Fruit fly (Drosophila melanogaster) whole organism, embryonic: Measurements from ENCODE around the gene drongo.

Experiments
- ATbp ChIP-seq: fragments of 200-800 bp; sonication (Bioruptor generic); optimal IDR thresholded peaks from 2 replicates; lab custom pipeline; 2017; ENCODE audit warnings: missing biosample characterization, mild to moderate bottlenecking, missing genetic modification characterization, missing genetic modification reagents
- CG10267 ChIP-seq: fragments of 200-800 bp; sonication (Bioruptor generic); optimal IDR thresholded peaks from 2 replicates; lab custom pipeline; 2018; ENCODE audit warnings: missing biosample characterization, mild to moderate bottlenecking, missing genetic modification characterization, moderate library complexity
- CG1233 ChIP-seq: fragments of 200-800 bp; sonication (Bioruptor generic); optimal IDR thresholded peaks from 4 replicates; lab custom pipeline; 2018; ENCODE audit warnings: missing biosample characterization, mild to moderate bottlenecking, missing genetic modification characterization
- CG13287 ChIP-seq: fragments of 200-800 bp; sonication (Bioruptor generic); IDR thresholded peaks from 2 replicates; pipeline ENCODE4 v1.3.6; 2022; ENCODE audit warnings: missing biosample characterization, missing genetic modification characterization; ENCODE audit not compliant: partially characterized antibody
- CG13424 ChIP-seq: fragments of 200-800 bp; sonication (Bioruptor generic); optimal IDR thresholded peaks from 2 replicates; lab custom pipeline; 2019; ENCODE audit warnings: missing biosample characterization, mild to moderate bottlenecking, missing genetic modification characterization, moderate library complexity
- CG13775 ChIP-seq: fragments of 200-800 bp; sonication (Bioruptor generic); optimal IDR thresholded peaks from 3 replicates; lab custom pipeline; 2017; ENCODE audit warnings: missing biosample characterization, mild to moderate bottlenecking, missing genetic modification characterization
- CG14710 ChIP-seq: fragments of 200-800 bp; sonication (Bioruptor generic); optimal IDR thresholded peaks from 3 replicates; lab custom pipeline; 2019; ENCODE audit warnings: missing biosample characterization, mild to moderate bottlenecking, missing genetic modification characterization, moderate library complexity
- CG15269 ChIP-seq: fragments of 200-800 bp; sonication (Bioruptor generic); optimal IDR thresholded peaks from 2 replicates; lab custom pipeline; 2018; ENCODE audit warnings: missing biosample characterization, mild to moderate bottlenecking, missing genetic modification characterization, moderate library complexity
- CG1603 ChIP-seq: fragments of 200-800 bp; sonication (Bioruptor generic); optimal IDR thresholded peaks from 2 replicates; lab custom pipeline; 2019; ENCODE audit warnings: missing biosample characterization, mild to moderate bottlenecking, missing genetic modification characterization, moderate library complexity
- CG16815 ChIP-seq: fragments of 200-800 bp; sonication (Bioruptor generic); optimal IDR thresholded peaks from 3 replicates; lab custom pipeline; 2017; ENCODE audit warnings: missing biosample characterization, mild to moderate bottlenecking, missing genetic modification characterization
- CG17612 ChIP-seq: fragments of 200-800 bp; sonication (Bioruptor generic); IDR thresholded peaks from 2 replicates; pipeline ENCODE4 v1.3.6; 2022; ENCODE audit warnings: missing biosample characterization, missing genetic modification characterization
- CG18764 ChIP-seq: fragments of 200-800 bp; sonication (Bioruptor generic); optimal IDR thresholded peaks from 3 replicates; lab custom pipeline; 2016; ENCODE audit warnings: missing biosample characterization, missing genetic modification characterization
- CG30020 ChIP-seq: fragments of 200-800 bp; optimal IDR thresholded peaks from 2 replicates; lab custom pipeline; 2019; ENCODE audit warnings: missing biosample characterization, mild to moderate bottlenecking, missing genetic modification characterization, moderate library complexity
- CG34376 ChIP-seq: fragments of 200-800 bp; sonication (Bioruptor generic); optimal IDR thresholded peaks from 2 replicates; lab custom pipeline; 2018; ENCODE audit warnings: missing biosample characterization, mild to moderate bottlenecking, missing genetic modification characterization
- CG3838 ChIP-seq: fragments of 200-800 bp; sonication (Bioruptor generic); optimal IDR thresholded peaks from 3 replicates; lab custom pipeline; 2016; ENCODE audit warnings: missing biosample characterization, missing genetic modification characterization
- CG4360 ChIP-seq: fragments of 200-800 bp; sonication (Bioruptor generic); IDR thresholded peaks from 2 replicates; pipeline ENCODE4 v1.3.6; 2022; ENCODE audit warnings: missing biosample characterization, missing genetic modification characterization
- CG6689 ChIP-seq: fragments of 200-800 bp; sonication (Bioruptor generic); IDR thresholded peaks from 2 replicates; pipeline ENCODE4 v1.3.6; 2022; ENCODE audit warnings: missing biosample characterization, missing genetic modification characterization
- CG6791 ChIP-seq: fragments of 200-800 bp; sonication (Bioruptor generic); IDR thresholded peaks from 3 replicates; pipeline ENCODE4 v1.3.6; 2022; ENCODE audit warnings: missing biosample characterization, missing genetic modification characterization; ENCODE audit not compliant: partially characterized antibody
- CG8089 ChIP-seq: fragments of 200-800 bp; sonication (Bioruptor generic); optimal IDR thresholded peaks from 3 replicates; lab custom pipeline; 2016; ENCODE audit warnings: missing biosample characterization, missing genetic modification characterization
- Dip3 ChIP-seq: fragments of 200-800 bp; sonication (Bioruptor generic); optimal IDR thresholded peaks from 3 replicates; lab custom pipeline; 2016; ENCODE audit warnings: missing biosample characterization, missing genetic modification characterization
- Dll ChIP-seq: fragments of 200-800 bp; sonication (Bioruptor generic); IDR thresholded peaks from 4 replicates; pipeline ENCODE4 v1.3.6; 2022; ENCODE audit warnings: missing biosample characterization, missing genetic modification characterization; ENCODE audit not compliant: partially characterized antibody
- Elba2 ChIP-seq: fragments of 200-800 bp; sonication (Bioruptor generic); optimal IDR thresholded peaks from 3 replicates; lab custom pipeline; 2016; ENCODE audit warnings: missing biosample characterization, missing genetic modification characterization
- Ets97D ChIP-seq: fragments of 200-800 bp; sonication (Bioruptor generic); optimal IDR thresholded peaks from 3 replicates; lab custom pipeline; 2016; ENCODE audit warnings: missing biosample characterization, missing genetic modification characterization
- GATAe ChIP-seq: fragments of 200-800 bp; sonication (Bioruptor generic); conservative IDR thresholded peaks from 2 replicates; pipeline ENCODE4 v1.3.6; 2022; ENCODE audit warnings: missing biosample characterization, missing genetic modification characterization
- Hr39 ChIP-seq: fragments of >200 bp; optimal IDR thresholded peaks from 2 replicates; lab custom pipeline; 2017
- Kr ChIP-seq: fragments of 200-800 bp; sonication (Bioruptor generic); optimal IDR thresholded peaks from 2 replicates; lab custom pipeline; 2017; ENCODE audit warnings: missing biosample characterization, mild to moderate bottlenecking, missing genetic modification characterization
- Lpt ChIP-seq: fragments of >200 bp; optimal IDR thresholded peaks from 2 replicates; lab custom pipeline; 2018; ENCODE audit warnings: missing biosample characterization, missing genetic modification characterization
- Poxn ChIP-seq: fragments of 200-800 bp; sonication (Bioruptor generic); IDR thresholded peaks from 2 replicates; pipeline ENCODE4 v1.3.6; 2022; ENCODE audit warnings: missing biosample characterization, missing genetic modification characterization
- Sin3A ChIP-seq: fragments of >200 bp; optimal IDR thresholded peaks from 2 replicates; lab custom pipeline; 2018
- Sry-β ChIP-seq: fragments of 200-800 bp; sonication (Bioruptor generic); optimal IDR thresholded peaks from 2 replicates; lab custom pipeline; 2018; ENCODE audit warnings: missing biosample characterization, mild to moderate bottlenecking, missing genetic modification characterization, moderate library complexity
- ab ChIP-seq: fragments of 200-800 bp; sonication (Bioruptor generic); optimal IDR thresholded peaks from 2 replicates; lab custom pipeline; 2016; ENCODE audit warnings: missing biosample characterization, missing genetic modification characterization
- amos ChIP-seq: fragments of 200-800 bp; sonication (Bioruptor generic); IDR thresholded peaks from 2 replicates; pipeline ENCODE4 v1.3.6; 2022; ENCODE audit warnings: missing biosample characterization, missing genetic modification characterization; ENCODE audit not compliant: partially characterized antibody
- cad ChIP-seq: fragments of >200 bp; optimal IDR thresholded peaks from 2 replicates; lab custom pipeline; 2017; ENCODE audit warnings: missing biosample characterization, missing genetic modification characterization
- cato ChIP-seq: fragments of 200-800 bp; sonication (Bioruptor generic); optimal IDR thresholded peaks from 2 replicates; lab custom pipeline; 2016; ENCODE audit warnings: missing biosample characterization, missing genetic modification characterization, borderline replicate concordance
- en ChIP-seq: fragments of 200-800 bp; sonication (Bioruptor generic); optimal IDR thresholded peaks from 2 replicates; lab custom pipeline; 2016; ENCODE audit warnings: missing biosample characterization, missing genetic modification characterization
- gsb-n ChIP-seq: fragments of 200-800 bp; sonication (Bioruptor generic); optimal IDR thresholded peaks from 3 replicates; lab custom pipeline; 2018; ENCODE audit warnings: missing biosample characterization, mild to moderate bottlenecking, missing genetic modification characterization
- klu ChIP-seq: fragments of 200-800 bp; sonication (Bioruptor generic); IDR thresholded peaks from 2 replicates; pipeline ENCODE4 v1.3.6; 2022; ENCODE audit warnings: missing biosample characterization, missing genetic modification characterization
- knrl ChIP-seq: fragments of 200-800 bp; sonication (Bioruptor generic); IDR thresholded peaks from 3 replicates; pipeline ENCODE4 v1.3.6; 2022; ENCODE audit warnings: missing biosample characterization, missing genetic modification characterization; ENCODE audit not compliant: partially characterized antibody
- mld ChIP-seq: fragments of 200-800 bp; sonication (Bioruptor generic); IDR thresholded peaks from 3 replicates; pipeline ENCODE4 v1.3.6; 2022; ENCODE audit warnings: missing biosample characterization, missing genetic modification characterization; ENCODE audit not compliant: partially characterized antibody
- nerfin-2 ChIP-seq: fragments of 200-800 bp; sonication (Bioruptor generic); IDR thresholded peaks from 2 replicates; pipeline ENCODE4 v1.3.6; 2022; ENCODE audit warnings: missing biosample characterization, missing genetic modification characterization; ENCODE audit not compliant: partially characterized antibody
- nom ChIP-seq: fragments of 200-800 bp; sonication (Bioruptor generic); optimal IDR thresholded peaks from 2 replicates; lab custom pipeline; 2017; ENCODE audit warnings: missing biosample characterization, missing genetic modification characterization, mild to moderate bottlenecking, moderate library complexity, missing genetic modification reagents
- org-1 ChIP-seq: fragments of 200-800 bp; sonication (Bioruptor generic); optimal IDR thresholded peaks from 2 replicates; lab custom pipeline; 2017; ENCODE audit warnings: missing biosample characterization, missing genetic modification characterization
- prd ChIP-seq, 3 experiments: fragments of >200 bp in 2 of 3; fragments of 200-800 bp in 1 of 3; sonication (Bioruptor generic) in 1 of 3; optimal IDR thresholded peaks in 2 of 3; IDR thresholded peaks in 1 of 3; 2 replicates in 2 of 3; 3 replicates in 1 of 3; pipeline versions ENCODE4 v1.3.6 to Lab custom; 2017 to 2022; ENCODE audit warnings: missing biosample characterization in 1 of 3, missing genetic modification characterization in 1 of 3
- psq ChIP-seq: fragments of 200-800 bp; sonication (Bioruptor generic); optimal IDR thresholded peaks from 2 replicates; lab custom pipeline; 2017; ENCODE audit warnings: missing biosample characterization, missing genetic modification characterization
- stwl ChIP-seq: fragments of 200-800 bp; sonication (Bioruptor generic); optimal IDR thresholded peaks from 3 replicates; lab custom pipeline; 2018; ENCODE audit warnings: missing biosample characterization, mild to moderate bottlenecking, missing genetic modification characterization, moderate library complexity
- tna ChIP-seq: fragments of 200-800 bp; sonication (Bioruptor generic); IDR thresholded peaks from 2 replicates; pipeline ENCODE4 v1.3.6; 2022; ENCODE audit warnings: missing biosample characterization, missing genetic modification characterization; ENCODE audit not compliant: partially characterized antibody
- tup ChIP-seq: fragments of 200-800 bp; sonication (Bioruptor generic); optimal IDR thresholded peaks from 2 replicates; lab custom pipeline; 2016; ENCODE audit warnings: missing biosample characterization, mild to moderate bottlenecking, missing genetic modification characterization, moderate library complexity
- wdn ChIP-seq: fragments of 200-800 bp; sonication (Bioruptor generic); IDR thresholded peaks from 2 replicates; pipeline ENCODE4 v1.3.6; 2022; ENCODE audit warnings: missing biosample characterization, missing genetic modification characterization
- zen2 ChIP-seq: fragments of 200-800 bp; sonication (Bioruptor generic); IDR thresholded peaks from 3 replicates; pipeline ENCODE4 v1.3.6; 2022; ENCODE audit warnings: missing biosample characterization, missing genetic modification characterization; ENCODE audit not compliant: partially characterized antibody

drongo gene

dm6 chr2L:815785-816389 lies 35.0 kb downstream of the drongo start, which contains the start of the genes Saf6 and Pex12 (continued):
- TF ChIP-seq stwl (tag; lab: Kevin White, UChicago) (peak; percentile 45), mld (0 out of 3 replicates have a peak, but pooled peaks have one; percentile 51), ATbp (GFP tag; lab: Kevin White, UChicago) (no peak), wdn (GFP tag; lab: Robert Waterston, UW) (no peak), Lpt (no peak), klu (GFP tag; lab: Robert Waterston, UW) (no peak), nerfin-2 (peak; percentile 79), CG4360 (GFP tag; lab: Robert Waterston, UW) (no peak), GATAe (peak; percentile 37), Dip3 (GFP tag; lab: Kevin White, UChicago) (no peak), Elba2 (no peak), org-1 (GFP tag; lab: Kevin White, UChicago) (no peak), CG30020 (tag; lab: Kevin White, UChicago) (no peak), tup (GFP tag; lab: Kevin White, UChicago) (no peak), CG16815 (GFP tag; lab: Kevin White, UChicago) (no peak), Sry-β (GFP tag; lab: Kevin White, UChicago) (peak; percentile 91), CG17612 (no peak), CG13775 (peak; percentile 8), zen2 (GFP tag; lab: Robert Waterston, UW) (peak; percentile 85), CG15269 (tag; lab: Kevin White, UChicago) (no peak), cato (GFP tag; lab: Kevin White, UChicago) (no peak), CG3838 (GFP tag; lab: Kevin White, UChicago) (no peak), tna (GFP tag; lab: Robert Waterston, UW) (peak; percentile 75), CG6689 (GFP tag; lab: Robert Waterston, UW) (no peak), CG8089 (no peak), Kr (GFP tag; lab: Kevin White, UChicago) (no peak), psq (GFP tag; lab: Kevin White, UChicago) (no peak), cad (no peak), CG34376 (no peak), prd (optimal IDR thresholded peaks at IDR 0.05; lab: Kevin White, UChicago) (no peak), prd (GFP tag; IDR thresholded peaks at IDR 0.05; lab: Robert Waterston, UW) (no peak), Hr39 (lab: Kevin White, UChicago) (no peak), CG1603 (tag; lab: Kevin White, UChicago) (peak; percentile 43), knrl (peak; percentile 72; the same call in 2 of the 3 replicates), CG18764 (GFP tag; lab: Kevin White, UChicago) (no peak), CG6791 (GFP tag; lab: Robert Waterston, UW) (peak; percentile 81), ab (GFP tag; lab: Kevin White, UChicago) (no peak), Poxn (GFP tag; lab: Robert Waterston, UW) (no peak), gsb-n (tag; lab: Kevin White, UChicago) (no peak), amos (peak; percentile 79), Dll (GFP tag; lab: Robert Waterston, UW) (peak; percentile 89), en (GFP tag; lab: Kevin White, UChicago) (no peak), Ets97D (no peak), CG13424 (tag; lab: Kevin White, UChicago) (no peak), CG14710 (peak; percentile 21), CG13287 (GFP tag; lab: Robert Waterston, UW) (peak; percentile 89), CG10267 (peak; percentile 20), CG1233 (no peak), nom (GFP tag; lab: Kevin White, UChicago) (peak; percentile 65), Sin3A (lab: Kevin White, UChicago) (peak; percentile 16)
